Worm (Caenorhabditis elegans) whole organism, L2 larva: ENCODE data around the gene H23N18.6.

Source experiments
- C34F6.9 ChIP-seq: fragments of 150-350 bp; optimal IDR thresholded peaks from 2 replicates; lab custom pipeline; 2014; ENCODE audit warnings: missing biosample characterization, missing genetic modification characterization
- R02D3.7 ChIP-seq: fragments of 150-350 bp; optimal IDR thresholded peaks from 2 replicates; lab custom pipeline; 2014; ENCODE audit warnings: missing biosample characterization, missing genetic modification characterization
- Y55F3AM.14 ChIP-seq: fragments of 200-800 bp; sonication (Bioruptor generic); optimal IDR thresholded peaks from 2 replicates; lab custom pipeline; 2018; ENCODE audit warnings: mild to moderate bottlenecking, missing genetic modification characterization, missing compliant biosample characterization
- ZK546.5 ChIP-seq: sonication (generic microtip); optimal IDR thresholded peaks from 2 replicates; lab custom pipeline; 2017; ENCODE audit warnings: missing biosample characterization, missing genetic modification characterization
- alr-1 ChIP-seq: fragments of 150-350 bp; optimal IDR thresholded peaks from 2 replicates; lab custom pipeline; 2014; ENCODE audit warnings: missing biosample characterization, missing genetic modification characterization
- ama-1 ChIP-seq: fragments of 150-350 bp; optimal IDR thresholded peaks from 2 replicates; lab custom pipeline; 2018; ENCODE audit warnings: inconsistent platforms
- blmp-1 ChIP-seq: sonication (generic microtip); optimal IDR thresholded peaks from 2 replicates; lab custom pipeline; 2017; ENCODE audit warnings: missing genetic modification characterization, mild to moderate bottlenecking, missing compliant biosample characterization, antibody characterized with exemption, moderate library complexity; ENCODE audit not compliant: insufficient read depth
- ceh-16 ChIP-seq: fragments of 150-350 bp; optimal IDR thresholded peaks from 2 replicates; lab custom pipeline; 2014; ENCODE audit warnings: missing biosample characterization, missing genetic modification characterization
- crh-2 ChIP-seq: sonication (generic microtip); optimal IDR thresholded peaks from 2 replicates; lab custom pipeline; 2017; ENCODE audit warnings: missing biosample characterization, missing genetic modification characterization
- dmd-4 ChIP-seq: sonication (generic microtip); optimal IDR thresholded peaks from 2 replicates; lab custom pipeline; 2017; ENCODE audit warnings: missing biosample characterization, missing genetic modification characterization
- egl-27 ChIP-seq: sonication (generic microtip); optimal IDR thresholded peaks from 3 replicates; lab custom pipeline; 2017; ENCODE audit warnings: missing biosample characterization, missing genetic modification reagents, missing genetic modification characterization
- elt-3 ChIP-seq: sonication (generic microtip); optimal IDR thresholded peaks from 2 replicates; lab custom pipeline; 2017; ENCODE audit warnings: missing biosample characterization, missing genetic modification characterization
- lin-11 ChIP-seq: fragments of 150-350 bp; sonication (generic microtip); optimal IDR thresholded peaks from 2 replicates; lab custom pipeline; 2014; ENCODE audit warnings: missing biosample characterization, missing genetic modification characterization, inconsistent platforms, mixed read lengths
- lin-13 ChIP-seq: fragments of 150-350 bp; optimal IDR thresholded peaks from 2 replicates; lab custom pipeline; 2014; ENCODE audit warnings: missing biosample characterization, missing genetic modification reagents, missing genetic modification characterization
- lin-39 ChIP-seq: fragments of 150-350 bp; optimal IDR thresholded peaks from 2 replicates; lab custom pipeline; 2014; ENCODE audit warnings: missing biosample characterization, missing genetic modification reagents, missing genetic modification characterization
- mab-5 ChIP-seq: fragments of 150-350 bp; optimal IDR thresholded peaks from 2 replicates; lab custom pipeline; 2014; ENCODE audit warnings: missing biosample characterization, missing genetic modification characterization
- mbf-1 ChIP-seq: sonication (generic microtip); optimal IDR thresholded peaks from 2 replicates; lab custom pipeline; 2017; ENCODE audit warnings: missing biosample characterization, missing genetic modification characterization
- mdl-1 ChIP-seq, 2 experiments: fragments of 150-350 bp in 1 of 2; sonication (generic microtip) in 1 of 2; optimal IDR thresholded peaks; 2 replicates each; lab custom pipeline; 2017; ENCODE audit warnings: missing biosample characterization in 2 of 2, missing genetic modification characterization in 2 of 2
- nhr-11 ChIP-seq: fragments of 150-350 bp; optimal IDR thresholded peaks from 2 replicates; lab custom pipeline; 2014; ENCODE audit warnings: missing biosample characterization, missing genetic modification characterization
- nhr-12 ChIP-seq: fragments of 150-350 bp; optimal IDR thresholded peaks from 2 replicates; lab custom pipeline; 2014; ENCODE audit warnings: missing biosample characterization, missing genetic modification characterization
- nhr-129 ChIP-seq: fragments of 150-350 bp; optimal IDR thresholded peaks from 2 replicates; lab custom pipeline; 2014; ENCODE audit warnings: missing biosample characterization, missing genetic modification characterization
- nhr-21 ChIP-seq: fragments of 150-350 bp; optimal IDR thresholded peaks from 2 replicates; lab custom pipeline; 2014; ENCODE audit warnings: missing biosample characterization, missing genetic modification characterization
- nhr-23 ChIP-seq: fragments of 150-350 bp; optimal IDR thresholded peaks from 2 replicates; lab custom pipeline; 2014; ENCODE audit warnings: missing biosample characterization, missing genetic modification reagents, missing genetic modification characterization
- nhr-237 ChIP-seq: fragments of 150-350 bp; optimal IDR thresholded peaks from 2 replicates; lab custom pipeline; 2014; ENCODE audit warnings: missing biosample characterization, missing genetic modification characterization
- nhr-25 ChIP-seq: fragments of 150-350 bp; sonication (generic microtip); optimal IDR thresholded peaks from 3 replicates; lab custom pipeline; 2014; ENCODE audit warnings: missing biosample characterization, missing genetic modification characterization
- nhr-6 ChIP-seq: fragments of 150-350 bp; optimal IDR thresholded peaks from 2 replicates; lab custom pipeline; 2014; ENCODE audit warnings: missing biosample characterization, missing genetic modification characterization
- nhr-77 ChIP-seq: fragments of 150-350 bp; optimal IDR thresholded peaks from 2 replicates; lab custom pipeline; 2014; ENCODE audit warnings: missing biosample characterization, missing genetic modification characterization
- peb-1 ChIP-seq: fragments of 150-350 bp; optimal IDR thresholded peaks from 2 replicates; lab custom pipeline; 2014; ENCODE audit warnings: missing biosample characterization, missing genetic modification characterization
- sem-4 ChIP-seq: fragments of 150-350 bp; optimal IDR thresholded peaks from 2 replicates; lab custom pipeline; 2014; ENCODE audit warnings: missing biosample characterization, missing genetic modification reagents, missing genetic modification characterization
- skn-1 ChIP-seq: sonication (generic microtip); optimal IDR thresholded peaks from 2 replicates; lab custom pipeline; 2017; ENCODE audit warnings: missing biosample characterization, missing genetic modification characterization
- sma-9 ChIP-seq, 2 experiments: fragments of 150-350 bp in 1 of 2; sonication (generic microtip) in 1 of 2; optimal IDR thresholded peaks; 2 replicates each; lab custom pipeline; 2014 to 2016; ENCODE audit warnings: missing genetic modification characterization in 2 of 2, mild to moderate bottlenecking in 1 of 2, missing biosample characterization in 1 of 2, missing compliant biosample characterization in 1 of 2, missing genetic modification reagents in 1 of 2, moderate library complexity in 1 of 2
- snpc-4 ChIP-seq: fragments of 150-350 bp; optimal IDR thresholded peaks from 2 replicates; lab custom pipeline; 2014; ENCODE audit warnings: missing biosample characterization, missing genetic modification characterization
- unc-39 ChIP-seq: fragments of 150-350 bp; optimal IDR thresholded peaks from 2 replicates; lab custom pipeline; 2014; ENCODE audit warnings: missing biosample characterization, missing genetic modification characterization
- unc-55 ChIP-seq: fragments of 150-350 bp; sonication (generic microtip); optimal IDR thresholded peaks from 3 replicates; lab custom pipeline; 2014; ENCODE audit warnings: missing biosample characterization, missing genetic modification reagents, missing genetic modification characterization
- zag-1 ChIP-seq: fragments of 150-350 bp; optimal IDR thresholded peaks from 2 replicates; lab custom pipeline; 2014; ENCODE audit warnings: missing biosample characterization, missing genetic modification characterization
- ztf-1 ChIP-seq: fragments of 200-800 bp; sonication (Bioruptor generic); conservative IDR thresholded peaks from 2 replicates; pipeline ENCODE4 v1.3.6; 2022; ENCODE audit warnings: missing genetic modification characterization, missing compliant biosample characterization
- ztf-11 ChIP-seq: sonication (generic microtip); optimal IDR thresholded peaks from 2 replicates; lab custom pipeline; 2017; ENCODE audit warnings: missing biosample characterization, missing genetic modification characterization

Gene H23N18.6

ce11 chrV:4957619-4958018 is 42.7 kb upstream of the H23N18.6 start:
- TF ChIP-seq nhr-23 (tag; lab: Kevin White, UChicago) (no peak), snpc-4 (tag; lab: Kevin White, UChicago) (no peak), egl-27 (tag; lab: Kevin White, UChicago) (no peak), lin-11 (tag; lab: Kevin White, UChicago) (no peak), nhr-21 (tag; lab: Kevin White, UChicago) (no peak), lin-13 (no peak), alr-1 (tag; lab: Kevin White, UChicago) (no peak), nhr-129 (tag; lab: Kevin White, UChicago) (no peak), ztf-1 (GFP tag; lab: Robert Waterston, UW) (no peak), nhr-6 (tag; lab: Kevin White, UChicago) (no peak), elt-3 (tag; lab: Kevin White, UChicago) (no peak), nhr-25 (no peak), ztf-11 (tag; lab: Kevin White, UChicago) (no peak), lin-39 (tag; lab: Kevin White, UChicago) (no peak), nhr-11 (tag; lab: Kevin White, UChicago) (no peak), unc-39 (tag; lab: Kevin White, UChicago) (no peak), nhr-12 (no peak), dmd-4 (tag; lab: Kevin White, UChicago) (no peak), nhr-237 (tag; lab: Kevin White, UChicago) (no peak)

- no peak for TF ChIP-seq lin-39 (tag; lab: Kevin White, UChicago)
- no peak for TF ChIP-seq mbf-1 (tag; lab: Kevin White, UChicago)
- no peak for TF ChIP-seq R02D3.7 (tag; lab: Kevin White, UChicago)
- no peak for TF ChIP-seq ama-1 (lab: Kevin White, UChicago)
- TF ChIP-seq nhr-12: no peak
- TF ChIP-seq elt-3 (tag; lab: Kevin White, UChicago): no peak
- TF ChIP-seq peb-1 (tag; lab: Kevin White, UChicago): no peak
- no peak for TF ChIP-seq egl-27 (tag; lab: Kevin White, UChicago)
- no peak for TF ChIP-seq ztf-11 (tag; lab: Kevin White, UChicago)
- TF ChIP-seq zag-1 (tag; lab: Kevin White, UChicago): no peak
- no peak for TF ChIP-seq unc-55 (GFP tag; lab: Kevin White, UChicago)
- no peak for TF ChIP-seq skn-1 (tag; lab: Kevin White, UChicago)
- TF ChIP-seq mab-5: no peak
- no peak for TF ChIP-seq mdl-1 (tag; optimal IDR thresholded peaks at IDR 0.05; lab: Kevin White, UChicago)
- no peak for TF ChIP-seq nhr-237 (tag; lab: Kevin White, UChicago)
- TF ChIP-seq ztf-1 (GFP tag; lab: Robert Waterston, UW): no peak
- TF ChIP-seq C34F6.9: no peak
- no peak for TF ChIP-seq ZK546.5 (tag; lab: Kevin White, UChicago)
- no peak for TF ChIP-seq crh-2 (tag; lab: Kevin White, UChicago)
- TF ChIP-seq sma-9 (GFP tag; optimal IDR thresholded peaks at IDR 0.05; lab: Kevin White, UChicago): no peak
- no peak for TF ChIP-seq sma-9 (tag; optimal IDR thresholded peaks at IDR 0.05; lab: Kevin White, UChicago)
Measured at ce11 chrV:4956529-4956928, 41.6 kb upstream of the H23N18.6 start, which contains the start of gene str-208. str-208 (plus strand) TSS chrV:4956829.

ce11 chrV:4951434-4951833 is 36.6 kb upstream of the H23N18.6 start, which contains the start of gene str-207:
str-207 (plus strand) TSS chrV:4951734.
- TF ChIP-seq nhr-237 (tag; lab: Kevin White, UChicago) (no peak), ceh-16 (tag; lab: Kevin White, UChicago) (no peak), nhr-77 (tag; lab: Kevin White, UChicago) (no peak)

ce11 chrV:4948635-4949034 is 33.8 kb upstream of the H23N18.6 start, which contains the start of gene str-209:
str-209 (plus strand) TSS chrV:4948935.
- TF ChIP-seq peb-1 (tag; lab: Kevin White, UChicago): no peak
- TF ChIP-seq nhr-25: no peak
- no peak for TF ChIP-seq unc-55 (GFP tag; lab: Kevin White, UChicago)
- TF ChIP-seq nhr-11 (tag; lab: Kevin White, UChicago): no peak
- no peak for TF ChIP-seq sem-4 (tag; lab: Kevin White, UChicago)
- TF ChIP-seq, all 48 proteins: peak for 0

- TF ChIP-seq Y55F3AM.14 (GFP tag; lab: Kevin White, UChicago) (no peak), ztf-11 (tag; lab: Kevin White, UChicago) (no peak), sem-4 (tag; lab: Kevin White, UChicago) (no peak), crh-2 (tag; lab: Kevin White, UChicago) (no peak), blmp-1 (no peak), skn-1 (tag; lab: Kevin White, UChicago) (no peak), C34F6.9 (no peak)
- TF ChIP-seq, all 48 proteins: peak for 0
Measured at ce11 chrV:4944219-4944618, 29.3 kb upstream of the H23N18.6 start, which contains the start of gene str-211. str-211 (minus strand) TSS chrV:4944319.
